Fruit fly (Drosophila melanogaster): Measurements from ENCODE around the gene kis.

- TF ChIP-seq CG8478 (optimal IDR thresholded peaks at IDR 0.05): no peak
- no peak for TF ChIP-seq CTCF (optimal IDR thresholded peaks at IDR 0.05)
These were observed 16.9 kb upstream of the kis start, which contains the start of gene CG17075 for dm6 chr2L:267441-268089.

Data from S2 (cell line).